Fruit fly (Drosophila melanogaster): Measurements from ENCODE around the gene GC.

DNA sequence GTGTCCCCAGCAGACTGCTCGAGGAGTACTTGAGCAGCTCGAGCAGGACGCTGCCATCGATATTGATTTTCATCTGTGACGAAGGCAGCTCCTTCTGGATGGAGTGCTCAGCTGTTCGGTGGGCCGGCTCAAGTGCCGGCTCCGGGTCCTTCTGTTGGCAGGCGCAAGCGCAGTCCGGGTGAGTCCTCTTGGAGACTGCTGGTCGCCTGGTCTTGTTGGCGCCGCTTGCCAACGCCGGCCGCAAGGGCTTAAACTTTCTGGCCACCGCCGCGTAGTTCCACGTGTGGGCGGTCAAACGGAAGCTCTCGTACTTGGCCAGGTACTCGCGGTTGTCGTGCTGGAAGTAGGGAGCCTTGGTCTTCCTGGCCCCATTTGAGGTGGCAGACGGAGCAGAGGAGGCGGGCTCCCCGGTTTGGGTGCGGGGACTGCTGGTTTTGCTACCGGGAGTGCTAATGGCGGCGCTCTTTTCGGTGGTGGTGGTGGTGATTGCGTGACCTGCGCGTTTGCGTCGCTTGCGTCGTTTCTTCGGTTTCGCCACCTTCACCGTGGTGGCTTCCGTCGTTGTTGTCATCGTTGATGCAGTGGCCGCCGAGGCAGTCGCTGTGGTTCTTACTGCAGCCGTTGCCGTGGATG lies 32.8 kb upstream of the GC start:
- TF ChIP-seq CG8478 (optimal IDR thresholded peaks at IDR 0.05) (no peak), CTCF (optimal IDR thresholded peaks at IDR 0.05) (no peak)
